Worm (Caenorhabditis elegans): Measurements from ENCODE around the gene C34F11.5.
A peak's percentile ranks its signal among the peaks of the same experiment; 100 is the strongest.

The C34F11.5 gene

DNA sequence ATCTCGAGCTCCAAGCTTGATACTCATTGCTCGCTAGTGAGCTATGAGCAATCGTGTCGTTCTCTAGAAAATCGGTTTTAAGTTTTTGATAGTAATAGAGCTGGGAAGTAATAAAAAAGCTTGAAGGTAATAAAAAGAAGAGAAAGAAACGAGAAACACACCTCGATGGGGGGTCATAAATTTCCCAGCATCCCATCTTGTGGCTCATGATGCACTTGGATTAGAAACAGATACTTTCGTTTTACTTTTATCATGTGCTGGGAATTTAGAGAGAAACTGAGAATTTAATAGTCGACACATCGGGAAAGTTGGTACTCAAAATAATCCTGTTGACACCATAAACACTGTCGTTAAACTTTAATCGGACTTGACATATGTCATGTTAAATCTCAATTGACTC is 25.0 kb downstream of the C34F11.5 start:
- TF ChIP-seq ceh-91 (GFP tag; IDR thresholded peaks at IDR 0.05) (no peak), unc-62 (GFP tag; optimal IDR thresholded peaks at IDR 0.05) (no peak), aptf-3 (GFP tag; IDR thresholded peaks at IDR 0.05) (no peak), lin-54 (GFP tag; optimal IDR thresholded peaks at IDR 0.05) (no peak), egl-44 (GFP tag; IDR thresholded peaks at IDR 0.05) (no peak), ztf-26 (tag; optimal IDR thresholded peaks at IDR 0.05) (no peak), attf-6 (GFP tag; IDR thresholded peaks at IDR 0.05) (no peak), pbrm-1 (GFP tag; IDR thresholded peaks at IDR 0.05) (no peak), ztf-28 (GFP tag; IDR thresholded peaks at IDR 0.05) (no peak), let-526 (GFP tag; IDR thresholded peaks at IDR 0.05) (no peak), B0336.3 (GFP tag; IDR thresholded peaks at IDR 0.05) (no peak), ztf-6 (GFP tag; IDR thresholded peaks at IDR 0.05) (no peak), bed-2 (GFP tag; IDR thresholded peaks at IDR 0.05) (no peak), ceh-27 (GFP tag; optimal IDR thresholded peaks at IDR 0.05) (no peak), snpc-1.3 (tag; optimal IDR thresholded peaks at IDR 0.05; ENCODE audit: insufficient read depth) (no peak), B0019.2 (GFP tag; conservative IDR thresholded peaks at IDR 0.05) (no peak), lin-35 (GFP tag; optimal IDR thresholded peaks at IDR 0.05) (no peak)

DNA sequence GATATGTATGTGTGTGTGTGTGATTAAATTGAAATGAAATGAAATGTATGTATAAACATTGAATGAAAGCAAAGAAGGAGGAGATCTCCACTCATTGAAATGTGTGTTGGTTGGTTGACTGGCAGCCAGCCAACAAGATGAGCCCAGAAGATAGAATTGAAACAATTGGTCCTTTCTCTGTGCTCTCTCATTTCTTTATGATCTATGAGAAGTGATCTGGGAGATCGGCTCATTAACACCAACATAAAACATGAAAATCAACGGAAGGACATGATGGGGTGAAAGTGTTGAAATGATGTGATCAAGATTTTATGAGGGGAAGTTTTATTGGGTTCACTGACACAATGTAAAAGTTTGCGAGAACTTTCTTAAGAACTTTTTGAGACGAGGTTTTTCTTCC is 27.2 kb downstream of the C34F11.5 start:
- TF ChIP-seq B0019.2 (GFP tag; conservative IDR thresholded peaks at IDR 0.05) (no peak), repo-1 (tag; optimal IDR thresholded peaks at IDR 0.05) (no peak), nhr-90 (tag; optimal IDR thresholded peaks at IDR 0.05) (no peak), ceh-91 (GFP tag; IDR thresholded peaks at IDR 0.05) (no peak), F37B4.10 (GFP tag; IDR thresholded peaks at IDR 0.05) (no peak), ets-4 (GFP tag; optimal IDR thresholded peaks at IDR 0.05) (no peak), somi-1 (GFP tag; optimal IDR thresholded peaks at IDR 0.05) (no peak), attf-5 (GFP tag; optimal IDR thresholded peaks at IDR 0.05) (no peak), tbx-9 (tag; optimal IDR thresholded peaks at IDR 0.05; ENCODE audit: borderline replicate concordance) (no peak), ztf-25 (GFP tag; IDR thresholded peaks at IDR 0.05) (no peak), tlf-1 (GFP tag; optimal IDR thresholded peaks at IDR 0.05) (no peak)

DNA sequence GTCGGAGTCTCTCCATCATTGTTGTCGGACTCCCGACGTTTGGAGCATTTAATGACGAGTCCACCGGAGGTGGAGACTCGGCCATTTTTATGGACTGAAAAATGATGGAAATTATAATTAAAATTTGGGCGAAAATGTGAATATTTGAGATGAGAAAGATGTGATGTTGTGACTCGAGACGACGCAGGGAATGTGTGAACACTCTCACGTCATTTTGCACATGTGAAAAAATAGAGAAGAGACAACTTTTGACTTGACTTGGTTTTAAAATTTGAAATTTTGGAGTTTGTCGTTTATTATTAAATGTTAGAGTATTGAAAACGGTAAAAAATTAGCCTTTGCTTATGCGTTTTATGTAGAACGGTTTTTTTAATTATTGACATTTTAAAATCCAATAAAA is 29.7 kb downstream of the C34F11.5 start, which contains the start of gene dsh-1:
dsh-1 (minus strand) TSS at position 101 of the 400 bp plus-strand sequence.
- no peak for TF ChIP-seq F55B11.4 (tag; optimal IDR thresholded peaks at IDR 0.05; ENCODE audit: borderline replicate concordance, insufficient read depth)
- TF ChIP-seq mes-4 (tag; optimal IDR thresholded peaks at IDR 0.05): no peak
- no peak for TF ChIP-seq hsf-1 (GFP tag; IDR thresholded peaks at IDR 0.05)
- TF ChIP-seq ztf-18 (tag; optimal IDR thresholded peaks at IDR 0.05): no peak
- TF ChIP-seq F22D6.2 (tag; optimal IDR thresholded peaks at IDR 0.05): no peak
- TF ChIP-seq lin-26 (GFP tag; IDR thresholded peaks at IDR 0.05): no peak
- no peak for TF ChIP-seq lag-1 (GFP tag; IDR thresholded peaks at IDR 0.05)
- TF ChIP-seq pbrm-1 (GFP tag; IDR thresholded peaks at IDR 0.05): no peak
- TF ChIP-seq T26A5.8 (tag; optimal IDR thresholded peaks at IDR 0.05): no peak
- TF ChIP-seq D2030.7 (GFP tag; IDR thresholded peaks at IDR 0.05): no peak
- no peak for TF ChIP-seq ztf-28 (GFP tag; IDR thresholded peaks at IDR 0.05)
- no peak for TF ChIP-seq rec-8 (tag; optimal IDR thresholded peaks at IDR 0.05)
- TF ChIP-seq attf-6 (GFP tag; IDR thresholded peaks at IDR 0.05): no peak

DNA sequence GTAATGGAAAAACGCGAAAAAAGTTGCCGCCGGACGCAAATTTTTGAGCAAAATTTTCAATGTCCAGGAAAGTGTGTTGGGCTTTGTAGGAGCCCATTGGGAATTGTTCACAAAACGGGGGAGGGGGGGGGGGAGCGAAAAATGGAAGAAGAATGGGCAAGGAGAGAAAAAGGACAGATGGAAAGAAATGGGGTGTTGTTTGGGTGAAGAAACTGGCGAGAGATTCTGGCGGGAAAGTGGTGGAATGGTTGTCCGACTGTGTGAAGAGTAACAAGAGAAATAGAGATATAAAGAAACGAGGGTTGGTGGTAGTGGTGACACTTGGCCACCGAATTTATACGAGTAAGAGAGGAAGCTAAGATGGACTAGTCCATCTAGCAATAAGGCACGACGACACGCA is 30.7 kb downstream of the C34F11.5 start:
- TF ChIP-seq B0336.3 (GFP tag; IDR thresholded peaks at IDR 0.05) (no peak), Y67H2A.10 (GFP tag; conservative IDR thresholded peaks at IDR 0.05) (no peak), attf-6 (GFP tag; IDR thresholded peaks at IDR 0.05) (no peak), lir-1 (GFP tag; conservative IDR thresholded peaks at IDR 0.05) (no peak), rcor-1 (GFP tag; IDR thresholded peaks at IDR 0.05) (no peak), nfyb-1 (GFP tag; IDR thresholded peaks at IDR 0.05) (0 out of 2 replicates have a peak, but pooled peaks have one; percentile 43), hmg-1.2 (GFP tag; IDR thresholded peaks at IDR 0.05) (peak; percentile 36; the same call in 1 of the 2 replicates), snpc-3.4 (tag; optimal IDR thresholded peaks at IDR 0.05) (no peak), Y95B8A.8 (GFP tag; IDR thresholded peaks at IDR 0.05) (no peak), D2030.7 (GFP tag; IDR thresholded peaks at IDR 0.05) (no peak), mes-4 (tag; optimal IDR thresholded peaks at IDR 0.05) (no peak)
